Fruit fly (Drosophila melanogaster) whole organism, embryonic: ENCODE data around the gene how.

Source experiments
- Bgb ChIP-seq: fragments of 200-800 bp; sonication (Bioruptor generic); IDR thresholded peaks from 2 replicates; pipeline ENCODE4 v1.3.6; 2022; ENCODE audit warnings: missing biosample characterization, missing genetic modification characterization; ENCODE audit not compliant: partially characterized antibody
- CG10654 ChIP-seq: fragments of 200-800 bp; sonication (Bioruptor generic); optimal IDR thresholded peaks from 2 replicates; lab custom pipeline; 2016; ENCODE audit warnings: missing biosample characterization, missing genetic modification characterization
- CG11085 ChIP-seq: fragments of 200-800 bp; sonication (Bioruptor generic); IDR thresholded peaks from 2 replicates; pipeline ENCODE4 v1.3.6; 2022; ENCODE audit warnings: missing biosample characterization, missing genetic modification characterization
- CG11695 ChIP-seq: fragments of 200-800 bp; sonication (Bioruptor generic); IDR thresholded peaks from 3 replicates; pipeline ENCODE4 v1.3.6; 2022; ENCODE audit warnings: missing biosample characterization, missing genetic modification characterization
- CG11696 ChIP-seq: fragments of 200-800 bp; sonication (Bioruptor generic); IDR thresholded peaks from 2 replicates; pipeline ENCODE4 v1.3.6; 2022; ENCODE audit warnings: missing biosample characterization, missing genetic modification characterization
- CG14860 ChIP-seq: fragments of 200-800 bp; sonication (Bioruptor generic); IDR thresholded peaks from 3 replicates; pipeline ENCODE4 v1.3.6; 2022; ENCODE audit warnings: missing biosample characterization, missing genetic modification characterization; ENCODE audit not compliant: partially characterized antibody
- CG1529 ChIP-seq: fragments of 200-800 bp; sonication (Bioruptor generic); optimal IDR thresholded peaks from 3 replicates; lab custom pipeline; 2018; ENCODE audit warnings: missing biosample characterization, missing genetic modification characterization
- CG15514 ChIP-seq: fragments of 200-800 bp; sonication (Bioruptor generic); optimal IDR thresholded peaks from 3 replicates; lab custom pipeline; 2017; ENCODE audit warnings: missing biosample characterization, missing genetic modification characterization, mild to moderate bottlenecking, moderate library complexity, missing genetic modification reagents
- CG17186 ChIP-seq: fragments of 200-800 bp; sonication (Bioruptor generic); optimal IDR thresholded peaks from 3 replicates; lab custom pipeline; 2017; ENCODE audit warnings: missing biosample characterization, missing genetic modification reagents, missing genetic modification characterization
- CG18476 ChIP-seq: fragments of 200-800 bp; sonication (Bioruptor generic); optimal IDR thresholded peaks from 2 replicates; lab custom pipeline; 2016; ENCODE audit warnings: missing biosample characterization, mild to moderate bottlenecking, missing genetic modification characterization
- CG31365 ChIP-seq: fragments of 200-800 bp; sonication (Bioruptor generic); optimal IDR thresholded peaks from 2 replicates; lab custom pipeline; 2018; ENCODE audit warnings: missing biosample characterization, mild to moderate bottlenecking, missing genetic modification characterization
- CG3281 ChIP-seq: fragments of 200-800 bp; sonication (Bioruptor generic); optimal IDR thresholded peaks from 3 replicates; lab custom pipeline; 2017; ENCODE audit warnings: missing biosample characterization, mild to moderate bottlenecking, missing genetic modification characterization
- CG4424 ChIP-seq: fragments of 200-800 bp; sonication (Bioruptor generic); optimal IDR thresholded peaks from 3 replicates; lab custom pipeline; 2016; ENCODE audit warnings: missing biosample characterization, missing genetic modification characterization
- CG7839 ChIP-seq: fragments of 200-800 bp; sonication (Bioruptor generic); optimal IDR thresholded peaks from 3 replicates; lab custom pipeline; 2018; ENCODE audit warnings: missing biosample characterization, mild to moderate bottlenecking, missing genetic modification characterization, moderate library complexity
- CG8388 ChIP-seq: fragments of 200-800 bp; sonication (Bioruptor generic); optimal IDR thresholded peaks from 2 replicates; lab custom pipeline; 2019; ENCODE audit warnings: missing biosample characterization, mild to moderate bottlenecking, missing genetic modification characterization, moderate library complexity
- CG8944 ChIP-seq: fragments of 200-800 bp; sonication (Bioruptor generic); optimal IDR thresholded peaks from 3 replicates; lab custom pipeline; 2016; ENCODE audit warnings: missing biosample characterization, missing genetic modification characterization
- CG9609 ChIP-seq: fragments of 200-800 bp; sonication (Bioruptor generic); optimal IDR thresholded peaks from 3 replicates; lab custom pipeline; 2016; ENCODE audit warnings: missing biosample characterization, missing genetic modification characterization
- Camta ChIP-seq: fragments of 200-800 bp; sonication (Bioruptor generic); optimal IDR thresholded peaks from 2 replicates; lab custom pipeline; 2016; ENCODE audit warnings: missing biosample characterization, missing genetic modification characterization
- Dek ChIP-seq: fragments of 200-800 bp; sonication (Bioruptor generic); optimal IDR thresholded peaks from 3 replicates; lab custom pipeline; 2019; ENCODE audit warnings: missing biosample characterization, mild to moderate bottlenecking, missing genetic modification characterization, moderate library complexity
- HLH4C ChIP-seq: fragments of 200-800 bp; sonication (Bioruptor generic); IDR thresholded peaks from 3 replicates; pipeline ENCODE4 v1.3.6; 2022; ENCODE audit warnings: missing biosample characterization, missing genetic modification characterization; ENCODE audit not compliant: partially characterized antibody
- Hr51 ChIP-seq, 2 experiments: fragments of 200-800 bp; sonication (Bioruptor generic); optimal IDR thresholded peaks; 2 replicates in 1 of 2; 3 replicates in 1 of 2; lab custom pipeline; 2016 to 2018; ENCODE audit warnings: missing biosample characterization in 2 of 2, missing genetic modification characterization in 2 of 2, mild to moderate bottlenecking in 1 of 2, moderate library complexity in 1 of 2
- Mad ChIP-seq: fragments of 200-800 bp; sonication (Bioruptor generic); optimal IDR thresholded peaks from 2 replicates; lab custom pipeline; 2016; ENCODE audit warnings: missing biosample characterization, missing genetic modification characterization
- Myb ChIP-seq: fragments of 200-800 bp; sonication (Bioruptor generic); optimal IDR thresholded peaks from 2 replicates; lab custom pipeline; 2016; ENCODE audit warnings: missing biosample characterization, missing genetic modification characterization
- Opbp ChIP-seq: fragments of 200-800 bp; sonication (Bioruptor generic); IDR thresholded peaks from 3 replicates; pipeline ENCODE4 v1.3.6; 2022; ENCODE audit warnings: missing biosample characterization, missing genetic modification characterization; ENCODE audit not compliant: partially characterized antibody
- Pdp1 ChIP-seq, 2 experiments: fragments of 200-800 bp; sonication (Bioruptor generic); optimal IDR thresholded peaks; 3 replicates each; lab custom pipeline; 2016; ENCODE audit warnings: missing biosample characterization in 2 of 2, missing genetic modification characterization in 2 of 2, mild to moderate bottlenecking in 1 of 2, moderate library complexity in 1 of 2
- Sry-β ChIP-seq: fragments of 200-800 bp; sonication (Bioruptor generic); optimal IDR thresholded peaks from 2 replicates; lab custom pipeline; 2018; ENCODE audit warnings: missing biosample characterization, mild to moderate bottlenecking, missing genetic modification characterization, moderate library complexity
- Xrp1 ChIP-seq: fragments of 200-800 bp; sonication (Bioruptor generic); IDR thresholded peaks from 2 replicates; pipeline ENCODE4 v1.3.6; 2022; ENCODE audit warnings: missing biosample characterization, missing genetic modification characterization
- abd-A ChIP-seq: fragments of 200-800 bp; sonication (Bioruptor generic); optimal IDR thresholded peaks from 3 replicates; lab custom pipeline; 2019; ENCODE audit warnings: missing biosample characterization, mild to moderate bottlenecking, missing genetic modification characterization, moderate library complexity
- bbx ChIP-seq: fragments of 200-800 bp; sonication (Bioruptor generic); IDR thresholded peaks from 2 replicates; pipeline ENCODE4 v1.3.6; 2022; ENCODE audit warnings: missing biosample characterization, missing genetic modification characterization; ENCODE audit not compliant: partially characterized antibody
- bigmax ChIP-seq: fragments of 200-800 bp; sonication (Bioruptor generic); optimal IDR thresholded peaks from 2 replicates; lab custom pipeline; 2018; ENCODE audit warnings: missing biosample characterization, mild to moderate bottlenecking, missing genetic modification characterization
- crol ChIP-seq: fragments of 200-800 bp; sonication (Bioruptor generic); IDR thresholded peaks from 2 replicates; pipeline ENCODE4 v1.3.6; 2022; ENCODE audit warnings: missing biosample characterization, missing genetic modification characterization
- cwo ChIP-seq: fragments of 200-800 bp; sonication (Bioruptor generic); optimal IDR thresholded peaks from 3 replicates; lab custom pipeline; 2017; ENCODE audit warnings: missing biosample characterization, missing genetic modification characterization, mild to moderate bottlenecking, moderate library complexity, missing genetic modification reagents
- dan ChIP-seq: fragments of 200-800 bp; sonication (Bioruptor generic); IDR thresholded peaks from 2 replicates; pipeline ENCODE4 v1.3.6; 2022; ENCODE audit warnings: missing biosample characterization, missing genetic modification characterization
- dm ChIP-seq: fragments of 200-800 bp; sonication (Bioruptor generic); optimal IDR thresholded peaks from 3 replicates; lab custom pipeline; 2016; ENCODE audit warnings: missing biosample characterization, missing genetic modification characterization
- ewg ChIP-seq: fragments of 200-800 bp; sonication (Bioruptor generic); optimal IDR thresholded peaks from 3 replicates; lab custom pipeline; 2017; ENCODE audit warnings: mild to moderate bottlenecking, missing biosample characterization, missing genetic modification reagents, missing genetic modification characterization
- fd64A ChIP-seq: fragments of 200-800 bp; sonication (Bioruptor generic); optimal IDR thresholded peaks from 3 replicates; lab custom pipeline; 2018; ENCODE audit warnings: missing biosample characterization, mild to moderate bottlenecking, missing genetic modification characterization
- fru ChIP-seq: fragments of >200 bp; optimal IDR thresholded peaks from 2 replicates; lab custom pipeline; 2017
- gcm2 ChIP-seq: fragments of 200-800 bp; sonication (Bioruptor generic); optimal IDR thresholded peaks from 2 replicates; lab custom pipeline; 2016; ENCODE audit warnings: missing biosample characterization, missing genetic modification characterization
- insv ChIP-seq, 2 experiments: fragments of 200-800 bp; sonication (Bioruptor generic); optimal IDR thresholded peaks; 3 replicates each; lab custom pipeline; 2016 to 2018; ENCODE audit warnings: missing biosample characterization in 2 of 2, missing genetic modification characterization in 2 of 2
- mam ChIP-seq: fragments of 200-800 bp; sonication (Bioruptor generic); optimal IDR thresholded peaks from 3 replicates; lab custom pipeline; 2016; ENCODE audit warnings: missing biosample characterization, missing genetic modification characterization
- nau ChIP-seq: fragments of 200-800 bp; sonication (Bioruptor generic); optimal IDR thresholded peaks from 3 replicates; lab custom pipeline; 2017; ENCODE audit warnings: missing biosample characterization, mild to moderate bottlenecking, missing genetic modification characterization, missing genetic modification reagents
- oc ChIP-seq: fragments of 200-800 bp; sonication (Bioruptor generic); optimal IDR thresholded peaks from 2 replicates; lab custom pipeline; 2018; ENCODE audit warnings: missing biosample characterization, mild to moderate bottlenecking, missing genetic modification characterization, moderate library complexity
- peb ChIP-seq: fragments of 200-800 bp; sonication (Bioruptor generic); IDR thresholded peaks from 2 replicates; pipeline ENCODE4 v1.3.6; 2022; ENCODE audit warnings: missing biosample characterization, missing genetic modification characterization
- seq ChIP-seq: fragments of 200-800 bp; sonication (Bioruptor generic); IDR thresholded peaks from 2 replicates; pipeline ENCODE4 v1.3.6; 2022; ENCODE audit warnings: missing biosample characterization, missing genetic modification characterization
- ssp ChIP-seq: fragments of 200-800 bp; sonication (Bioruptor generic); IDR thresholded peaks from 2 replicates; pipeline ENCODE4 v1.3.6; 2022; ENCODE audit warnings: missing biosample characterization, missing genetic modification characterization
- tio ChIP-seq: fragments of 200-800 bp; sonication (Bioruptor generic); optimal IDR thresholded peaks from 2 replicates; lab custom pipeline; 2017; ENCODE audit warnings: missing biosample characterization, missing genetic modification characterization, inconsistent platforms
- trh ChIP-seq: fragments of 200-800 bp; sonication (Bioruptor generic); optimal IDR thresholded peaks from 2 replicates; lab custom pipeline; 2016; ENCODE audit warnings: missing biosample characterization, missing genetic modification characterization
- unc-4 ChIP-seq: fragments of 200-800 bp; sonication (Bioruptor generic); IDR thresholded peaks from 2 replicates; pipeline ENCODE4 v1.3.6; 2022; ENCODE audit warnings: missing biosample characterization, missing genetic modification characterization; ENCODE audit not compliant: partially characterized antibody
- usp ChIP-seq: fragments of >200 bp; optimal IDR thresholded peaks from 2 replicates; lab custom pipeline; 2017; ENCODE audit warnings: missing biosample characterization, missing genetic modification characterization
- zf30C ChIP-seq: fragments of 200-800 bp; sonication (Bioruptor generic); optimal IDR thresholded peaks from 3 replicates; lab custom pipeline; 2018; ENCODE audit warnings: missing biosample characterization, mild to moderate bottlenecking, missing genetic modification characterization

how gene

dm6 chr3R:22039480-22039879 is 2.5 kb upstream of the how start (continued):
- TF ChIP-seq crol (GFP tag; lab: Robert Waterston, UW) (no peak), CG15514 (GFP tag; lab: Kevin White, UChicago) (no peak), Camta (GFP tag; lab: Kevin White, UChicago) (peak; percentile 2), abd-A (no peak), mam (GFP tag; lab: Kevin White, UChicago) (no peak), Hr51 (GFP tag; optimal IDR thresholded peaks at IDR 0.05; lab: Kevin White, UChicago) (peak in 1 of 2 experiments; percentile 67), CG11085 (GFP tag; lab: Robert Waterston, UW) (0 out of 2 replicates have a peak, but pooled peaks have one; percentile 10), zf30C (no peak), unc-4 (GFP tag; lab: Robert Waterston, UW) (no peak), tio (GFP tag; lab: Kevin White, UChicago) (no peak), CG18476 (peak; percentile 18), Sry-β (GFP tag; lab: Kevin White, UChicago) (no peak), CG31365 (tag; lab: Kevin White, UChicago) (no peak), ewg (GFP tag; lab: Kevin White, UChicago) (peak; percentile 32), Mad (GFP tag; lab: Kevin White, UChicago) (peak; percentile 17), bigmax (no peak), Myb (no peak), cwo (GFP tag; lab: Kevin White, UChicago) (peak; percentile 23), ssp (GFP tag; lab: Robert Waterston, UW) (no peak; the same call in 1 of the 2 replicates), Opbp (GFP tag; lab: Robert Waterston, UW) (no peak), peb (GFP tag; lab: Robert Waterston, UW) (0 out of 2 replicates have a peak, but pooled peaks have one; percentile 27), Bgb (GFP tag; lab: Robert Waterston, UW) (no peak), Xrp1 (GFP tag; lab: Robert Waterston, UW) (peak; percentile 82), dan (no peak), Dek (tag; lab: Kevin White, UChicago) (no peak), CG8944 (peak; percentile 10), gcm2 (no peak), trh (GFP tag; lab: Kevin White, UChicago) (no peak), oc (peak; percentile 52), CG1529 (peak; percentile 43), usp (GFP tag; lab: Kevin White, UChicago) (no peak), CG4424 (GFP tag; lab: Kevin White, UChicago) (peak; percentile 44), CG17186 (GFP tag; lab: Kevin White, UChicago) (no peak), CG10654 (no peak), CG11696 (no peak), seq (GFP tag; lab: Robert Waterston, UW) (peak; percentile 35; the same call in 1 of the 2 replicates), HLH4C (GFP tag; lab: Robert Waterston, UW) (no peak), nau (no peak), fd64A (GFP tag; lab: Kevin White, UChicago) (peak; percentile 5), CG7839 (tag; lab: Kevin White, UChicago) (no peak), CG14860 (GFP tag; lab: Robert Waterston, UW) (no peak), Pdp1 (GFP tag; optimal IDR thresholded peaks at IDR 0.05; lab: Kevin White, UChicago) (peak in 1 of 2 experiments; percentile 40), fru (lab: Kevin White, UChicago) (no peak), CG8388 (peak; percentile 24), bbx (GFP tag; lab: Robert Waterston, UW) (no peak), CG9609 (GFP tag; lab: Kevin White, UChicago) (no peak), CG3281 (GFP tag; lab: Kevin White, UChicago) (no peak), dm (GFP tag; lab: Kevin White, UChicago) (no peak), insv (GFP tag; optimal IDR thresholded peaks at IDR 0.05; lab: Kevin White, UChicago) (no peak), CG11695 (no peak; the same call in 2 of the 3 replicates)
